Fruit fly (Drosophila melanogaster) whole organism, prepupa: ENCODE measurements around the gene CG4080.

ENCODE experiments used
- Blimp-1 ChIP-seq: fragments of 200-800 bp; sonication (Bioruptor generic); optimal IDR thresholded peaks from 3 replicates; lab custom pipeline; 2017; ENCODE audit warnings: missing biosample characterization, missing genetic modification characterization, mild to moderate bottlenecking, moderate library complexity, missing genetic modification reagents
- CG10631 ChIP-seq: fragments of 200-800 bp; sonication (Bioruptor generic); optimal IDR thresholded peaks from 2 replicates; lab custom pipeline; 2016; ENCODE audit warnings: missing biosample characterization, missing genetic modification characterization
- CG10669 ChIP-seq: fragments of 200-800 bp; sonication (Bioruptor generic); optimal IDR thresholded peaks from 3 replicates; lab custom pipeline; 2018; ENCODE audit warnings: missing biosample characterization, mild to moderate bottlenecking, missing genetic modification characterization, moderate library complexity
- CG11294 ChIP-seq: fragments of 200-800 bp; sonication (Bioruptor generic); IDR thresholded peaks from 2 replicates; pipeline ENCODE4 v1.3.6; 2022; ENCODE audit warnings: missing biosample characterization, missing genetic modification characterization
- CG15336 ChIP-seq: fragments of 200-800 bp; sonication (Bioruptor generic); IDR thresholded peaks from 2 replicates; pipeline ENCODE4 v1.3.6; 2022; ENCODE audit warnings: missing biosample characterization, missing genetic modification characterization
- CG16779 ChIP-seq: fragments of 200-800 bp; sonication (Bioruptor generic); optimal IDR thresholded peaks from 3 replicates; lab custom pipeline; 2017; ENCODE audit warnings: missing biosample characterization, mild to moderate bottlenecking, missing genetic modification characterization
- CG3032 ChIP-seq: fragments of 200-800 bp; optimal IDR thresholded peaks from 2 replicates; lab custom pipeline; 2019; ENCODE audit warnings: missing biosample characterization, mild to moderate bottlenecking, missing genetic modification characterization, moderate library complexity
- CG3919 ChIP-seq: fragments of 200-800 bp; sonication (Bioruptor generic); optimal IDR thresholded peaks from 3 replicates; lab custom pipeline; 2016; ENCODE audit warnings: missing biosample characterization, missing genetic modification characterization
- CG6163 ChIP-seq: fragments of 200-800 bp; sonication (Bioruptor generic); IDR thresholded peaks from 3 replicates; pipeline ENCODE4 v1.3.6; 2022; ENCODE audit warnings: missing biosample characterization, missing genetic modification characterization
- CG6276 ChIP-seq: fragments of 200-800 bp; sonication (Bioruptor generic); optimal IDR thresholded peaks from 2 replicates; lab custom pipeline; 2017; ENCODE audit warnings: missing biosample characterization, mild to moderate bottlenecking, missing genetic modification characterization
- CG6792 ChIP-seq: fragments of 200-800 bp; sonication (Bioruptor generic); optimal IDR thresholded peaks from 3 replicates; lab custom pipeline; 2016; ENCODE audit warnings: missing biosample characterization, missing genetic modification characterization
- CG6808 ChIP-seq: fragments of 200-800 bp; sonication (Bioruptor generic); optimal IDR thresholded peaks from 3 replicates; lab custom pipeline; 2017; ENCODE audit warnings: missing biosample characterization, missing genetic modification characterization, mild to moderate bottlenecking, moderate library complexity, missing genetic modification reagents
- CG6854 ChIP-seq: fragments of 200-800 bp; sonication (Bioruptor generic); optimal IDR thresholded peaks from 2 replicates; lab custom pipeline; 2017; ENCODE audit warnings: missing biosample characterization, mild to moderate bottlenecking, missing genetic modification characterization
- CG7368 ChIP-seq: fragments of 200-800 bp; sonication (Bioruptor generic); optimal IDR thresholded peaks from 3 replicates; lab custom pipeline; 2016; ENCODE audit warnings: missing biosample characterization, missing genetic modification characterization
- CG8319 ChIP-seq: fragments of 200-800 bp; sonication (Bioruptor generic); optimal IDR thresholded peaks from 3 replicates; lab custom pipeline; 2016; ENCODE audit warnings: missing biosample characterization, missing genetic modification characterization
- CG8632 ChIP-seq: fragments of 200-800 bp; sonication (Bioruptor generic); optimal IDR thresholded peaks from 3 replicates; lab custom pipeline; 2016; ENCODE audit warnings: missing biosample characterization, missing genetic modification characterization
- Eip75B ChIP-seq: fragments of 200-800 bp; sonication (Bioruptor generic); optimal IDR thresholded peaks from 3 replicates; lab custom pipeline; 2016; ENCODE audit warnings: missing biosample characterization, missing genetic modification characterization
- Eip78C ChIP-seq: fragments of 200-800 bp; sonication (Bioruptor generic); peaks from one replicate; lab custom pipeline; 2016; ENCODE audit warnings: missing biosample characterization, missing genetic modification characterization
- Ets21C ChIP-seq: fragments of 200-800 bp; sonication (Bioruptor generic); optimal IDR thresholded peaks from 3 replicates; lab custom pipeline; 2016; ENCODE audit warnings: missing biosample characterization, missing genetic modification characterization
- Ets96B ChIP-seq: fragments of 200-800 bp; optimal IDR thresholded peaks from 2 replicates; lab custom pipeline; 2019; ENCODE audit warnings: missing biosample characterization, mild to moderate bottlenecking, missing genetic modification characterization, moderate library complexity
- Gug ChIP-seq: fragments of 200-800 bp; sonication (Bioruptor generic); IDR thresholded peaks from 2 replicates; pipeline ENCODE4 v1.3.6; 2022; ENCODE audit warnings: missing biosample characterization, missing genetic modification characterization
- Hr38 ChIP-seq: sonication (Bioruptor generic); optimal IDR thresholded peaks from 2 replicates; lab custom pipeline; 2016; ENCODE audit warnings: missing biosample characterization, missing genetic modification characterization
- Hr39 ChIP-seq: fragments of 200-800 bp; sonication (Bioruptor generic); optimal IDR thresholded peaks from 2 replicates; lab custom pipeline; 2016; ENCODE audit warnings: missing biosample characterization, missing genetic modification characterization
- Hr4 ChIP-seq: fragments of 200-800 bp; sonication (Bioruptor generic); optimal IDR thresholded peaks from 3 replicates; lab custom pipeline; 2016; ENCODE audit warnings: missing biosample characterization, missing genetic modification characterization
- Met ChIP-seq: fragments of 200-800 bp; sonication (Bioruptor generic); optimal IDR thresholded peaks from 3 replicates; lab custom pipeline; 2016; ENCODE audit warnings: missing biosample characterization, missing genetic modification characterization
- OdsH ChIP-seq: fragments of 200-800 bp; sonication (Bioruptor generic); optimal IDR thresholded peaks from 3 replicates; lab custom pipeline; 2016; ENCODE audit warnings: missing biosample characterization, missing genetic modification characterization
- Smox ChIP-seq: fragments of 200-800 bp; sonication (Bioruptor generic); optimal IDR thresholded peaks from 3 replicates; lab custom pipeline; 2016; ENCODE audit warnings: missing biosample characterization, missing genetic modification characterization
- Sox15 ChIP-seq: fragments of 200-800 bp; sonication (Bioruptor generic); optimal IDR thresholded peaks from 3 replicates; lab custom pipeline; 2016; ENCODE audit warnings: missing biosample characterization, missing genetic modification characterization
- achi ChIP-seq: fragments of 200-800 bp; sonication (Bioruptor generic); optimal IDR thresholded peaks from 3 replicates; lab custom pipeline; 2016; ENCODE audit warnings: missing biosample characterization, missing genetic modification characterization
- acj6 ChIP-seq: fragments of 200-800 bp; sonication (Bioruptor generic); optimal IDR thresholded peaks from 3 replicates; lab custom pipeline; 2016; ENCODE audit warnings: missing biosample characterization, missing genetic modification characterization
- dac ChIP-seq: fragments of 200-800 bp; sonication (Bioruptor generic); optimal IDR thresholded peaks from 2 replicates; lab custom pipeline; 2017; ENCODE audit warnings: missing biosample characterization, mild to moderate bottlenecking, missing genetic modification characterization
- eg ChIP-seq: fragments of 200-800 bp; sonication (Bioruptor generic); IDR thresholded peaks from 3 replicates; pipeline ENCODE4 v1.3.6; 2022; ENCODE audit warnings: missing biosample characterization, missing genetic modification characterization
- esn ChIP-seq: fragments of 200-800 bp; sonication (Bioruptor generic); optimal IDR thresholded peaks from 2 replicates; lab custom pipeline; 2016; ENCODE audit warnings: missing biosample characterization, mild to moderate bottlenecking, missing genetic modification characterization, moderate library complexity
- fd85E ChIP-seq: fragments of 200-800 bp; sonication (Bioruptor generic); optimal IDR thresholded peaks from 3 replicates; lab custom pipeline; 2016; ENCODE audit warnings: missing biosample characterization, missing genetic modification characterization
- lz ChIP-seq: fragments of 200-800 bp; sonication (Bioruptor generic); optimal IDR thresholded peaks from 3 replicates; lab custom pipeline; 2016; ENCODE audit warnings: missing biosample characterization, missing genetic modification characterization
- spab ChIP-seq: fragments of 200-800 bp; sonication (Bioruptor generic); optimal IDR thresholded peaks from 2 replicates; lab custom pipeline; 2017; ENCODE audit warnings: missing biosample characterization, mild to moderate bottlenecking, missing genetic modification characterization, missing genetic modification reagents
- ss ChIP-seq, 2 experiments: fragments of 200-800 bp; sonication (Bioruptor generic); optimal IDR thresholded peaks; 2 replicates in 1 of 2; 3 replicates in 1 of 2; lab custom pipeline; 2017 to 2018; ENCODE audit warnings: mild to moderate bottlenecking in 2 of 2, missing biosample characterization in 2 of 2, missing genetic modification characterization in 2 of 2, moderate library complexity in 1 of 2
- svp ChIP-seq: fragments of 200-800 bp; sonication (Bioruptor generic); peaks from one replicate; lab custom pipeline; 2016; ENCODE audit warnings: missing biosample characterization, missing genetic modification characterization
- topi ChIP-seq: fragments of 200-800 bp; sonication (Bioruptor generic); optimal IDR thresholded peaks from 3 replicates; lab custom pipeline; 2016; ENCODE audit warnings: missing biosample characterization, missing genetic modification characterization
- vri ChIP-seq: fragments of 200-800 bp; sonication (Bioruptor generic); optimal IDR thresholded peaks from 3 replicates; lab custom pipeline; 2016; ENCODE audit warnings: missing biosample characterization, mild to moderate bottlenecking, missing genetic modification characterization

Gene CG4080

DNA sequence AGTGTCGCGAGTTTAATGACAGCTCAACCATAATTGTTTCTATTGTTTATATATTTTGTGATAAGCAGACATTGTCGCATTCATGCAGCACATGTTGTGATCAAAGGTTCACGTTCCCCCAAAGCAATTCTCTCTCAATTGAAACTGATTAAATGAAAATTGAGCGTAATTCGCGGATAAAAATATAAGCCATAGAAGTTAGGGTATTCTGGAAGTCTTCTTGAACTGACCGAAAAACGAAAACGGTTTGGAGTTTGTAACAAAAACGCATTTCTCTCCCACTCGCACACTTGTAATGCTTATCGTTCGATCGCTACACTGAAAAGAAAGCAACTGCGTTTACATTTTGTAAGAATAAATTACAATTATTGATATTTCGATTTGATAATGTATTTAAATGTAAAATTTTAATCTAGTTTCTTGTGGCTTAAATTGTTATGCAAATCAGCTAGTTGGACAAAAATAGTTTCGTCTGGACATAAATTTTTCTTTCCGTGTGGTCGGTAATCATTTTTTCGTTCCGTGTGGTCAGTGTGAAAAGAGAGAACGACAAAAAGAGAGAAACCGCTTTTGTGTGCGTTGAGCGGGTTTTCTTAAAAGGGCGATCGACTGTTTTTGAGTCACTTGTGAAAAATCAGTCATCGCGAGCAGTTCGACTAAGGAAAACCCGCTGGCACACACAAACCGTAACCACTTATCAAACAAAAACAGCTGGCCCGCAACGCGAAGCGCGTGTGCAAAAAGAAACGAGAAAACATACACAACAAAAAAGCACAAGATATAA is 23.8 kb upstream of the CG4080 start, which contains the start of gene aay (continued):
- TF ChIP-seq CG3032 (tag; lab: Kevin White, UChicago) (peak; percentile 97), Sox15 (GFP tag; lab: Kevin White, UChicago) (peak; percentile 98), CG10669 (GFP tag; lab: Kevin White, UChicago) (peak; percentile 98), dac (GFP tag; lab: Kevin White, UChicago) (peak; percentile 93), Eip78C (GFP tag; lab: Kevin White, UChicago) (peak; percentile 100), ss (GFP tag; optimal IDR thresholded peaks at IDR 0.05; lab: Kevin White, UChicago) (peak; percentile 95 to 98), svp (peak; percentile 100), Hr38 (GFP tag; lab: Kevin White, UChicago) (peak; percentile 21), Smox (GFP tag; lab: Kevin White, UChicago) (peak; percentile 99), topi (GFP tag; lab: Kevin White, UChicago) (peak; percentile 99), CG8319 (GFP tag; lab: Kevin White, UChicago) (peak; percentile 98), OdsH (GFP tag; lab: Kevin White, UChicago) (peak; percentile 99), Ets21C (GFP tag; lab: Kevin White, UChicago) (peak; percentile 97), Eip75B (GFP tag; lab: Kevin White, UChicago) (peak; percentile 99), acj6 (GFP tag; lab: Kevin White, UChicago) (peak; percentile 99), Ets96B (tag; lab: Kevin White, UChicago) (peak; percentile 98), lz (GFP tag; lab: Kevin White, UChicago) (peak; percentile 99), achi (GFP tag; lab: Kevin White, UChicago) (peak; percentile 98), CG6276 (peak; percentile 98), spab (GFP tag; lab: Kevin White, UChicago) (peak; percentile 95), CG16779 (tag; lab: Kevin White, UChicago) (peak; percentile 98), CG6854 (GFP tag; lab: Kevin White, UChicago) (peak; percentile 99), CG10631 (GFP tag; lab: Kevin White, UChicago) (peak; percentile 99), CG15336 (GFP tag; lab: Robert Waterston, UW) (peak; percentile 99), fd85E (peak; percentile 97), Blimp-1 (GFP tag; lab: Kevin White, UChicago) (peak; percentile 96), vri (GFP tag; lab: Kevin White, UChicago) (peak; percentile 98), CG6163 (GFP tag; lab: Robert Waterston, UW) (peak; percentile 98), CG3919 (GFP tag; lab: Kevin White, UChicago) (peak; percentile 99), eg (GFP tag; lab: Robert Waterston, UW) (peak; percentile 98), CG8632 (GFP tag; lab: Kevin White, UChicago) (peak; percentile 99), CG6808 (GFP tag; lab: Kevin White, UChicago) (peak; percentile 95), Met (GFP tag; lab: Kevin White, UChicago) (peak; percentile 99), Hr39 (peak; percentile 99), CG11294 (GFP tag; lab: Robert Waterston, UW) (peak; percentile 97), CG6792 (peak; percentile 99), CG7368 (GFP tag; lab: Kevin White, UChicago) (peak; percentile 99)

DNA sequence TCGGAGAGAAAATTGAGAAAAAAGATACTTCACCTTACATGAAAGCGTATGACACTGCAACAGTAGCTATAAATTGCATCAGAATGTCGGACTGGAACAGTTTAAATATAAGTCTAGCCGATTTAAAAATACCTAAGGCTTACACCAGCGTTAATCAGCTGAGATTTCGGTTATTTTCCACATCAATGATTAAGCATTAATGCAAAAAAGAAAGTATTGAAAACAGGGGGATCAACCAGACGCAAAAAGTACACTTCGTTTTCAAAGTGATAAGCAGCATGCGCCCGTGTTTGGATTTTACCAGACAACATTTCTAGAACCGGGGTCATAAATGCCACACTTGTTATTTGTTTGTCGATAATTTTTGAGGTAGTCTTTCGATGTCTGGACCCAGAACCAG is 23.1 kb upstream of the CG4080 start:
- no peak for TF ChIP-seq CG7368 (GFP tag; lab: Kevin White, UChicago)
- TF ChIP-seq CG6792: no peak
- no peak for TF ChIP-seq Ets96B (tag; lab: Kevin White, UChicago)
- TF ChIP-seq Hr4 (GFP tag; lab: Kevin White, UChicago): no peak
- no peak for TF ChIP-seq esn (GFP tag; lab: Kevin White, UChicago)
- peak; percentile 8 for TF ChIP-seq Eip78C (GFP tag; lab: Kevin White, UChicago)
- no peak for TF ChIP-seq spab (GFP tag; lab: Kevin White, UChicago)
- TF ChIP-seq Gug: no peak
